In genomic region chrX:14765737-14766253, dm6 we compare ENCODE assay signal across 1 fruit fly cellular context.
TF ChIP-seq lines count a peak whose summit lies in the region.

Gene CG15890, minus strand, starts transcription at chrX:14765787.

TF ChIP-seq in whole organism, embryonic, 481 proteins besides CTCF, POLR2A, EP300 and RAD21 (continued from another document and continues in another):
- peak; percentile 28 for TF ChIP-seq CG12071 (GFP tag; optimal IDR thresholded peaks at IDR 0.05; lab: Kevin White, UChicago)
- TF ChIP-seq CG18262 (tag; optimal IDR thresholded peaks at IDR 0.05; lab: Kevin White, UChicago): peak; percentile 79
- TF ChIP-seq Hsf (GFP tag; optimal IDR thresholded peaks at IDR 0.05; lab: Kevin White, UChicago): peak; percentile 64
- TF ChIP-seq nau (GFP tag; optimal IDR thresholded peaks at IDR 0.05; lab: Kevin White, UChicago): peak; percentile 64
- peak; percentile 69 for TF ChIP-seq HHEX (GFP tag; optimal IDR thresholded peaks at IDR 0.05; lab: Kevin White, UChicago)
- TF ChIP-seq cwo (GFP tag; optimal IDR thresholded peaks at IDR 0.05; lab: Kevin White, UChicago): peak; percentile 50
- peak; percentile 58; the same call in 1 of the 3 replicates for TF ChIP-seq CG11695 (GFP tag; IDR thresholded peaks at IDR 0.05; lab: Robert Waterston, UW)
- TF ChIP-seq ash1 (GFP tag; optimal IDR thresholded peaks at IDR 0.05; lab: Kevin White, UChicago): no peak
- peak; percentile 21 for TF ChIP-seq CG1233 (GFP tag; optimal IDR thresholded peaks at IDR 0.05; lab: Kevin White, UChicago)
- TF ChIP-seq chn (GFP tag; optimal IDR thresholded peaks at IDR 0.05; lab: Kevin White, UChicago): peak; percentile 36
- peak; percentile 12 for TF ChIP-seq CG9817 (tag; optimal IDR thresholded peaks at IDR 0.05; lab: Kevin White, UChicago)
- TF ChIP-seq gcm2 (GFP tag; optimal IDR thresholded peaks at IDR 0.05; lab: Kevin White, UChicago): peak; percentile 13
- TF ChIP-seq lilli (GFP tag; optimal IDR thresholded peaks at IDR 0.05; lab: Kevin White, UChicago): peak; percentile 19
- no peak for TF ChIP-seq CG18764 (GFP tag; optimal IDR thresholded peaks at IDR 0.05; lab: Kevin White, UChicago)
- TF ChIP-seq CG9727 (GFP tag; optimal IDR thresholded peaks at IDR 0.05; lab: Kevin White, UChicago): peak; percentile 63
- TF ChIP-seq CG10462 (GFP tag; optimal IDR thresholded peaks at IDR 0.05; lab: Kevin White, UChicago): peak; percentile 18
- peak; percentile 30 for TF ChIP-seq CG10654 (GFP tag; optimal IDR thresholded peaks at IDR 0.05; lab: Kevin White, UChicago)
- peak; percentile 8; the same call in 1 of the 2 replicates for TF ChIP-seq ranshi (GFP tag; IDR thresholded peaks at IDR 0.05; lab: Robert Waterston, UW)
- peak; percentile 51 for TF ChIP-seq org-1 (GFP tag; optimal IDR thresholded peaks at IDR 0.05; lab: Kevin White, UChicago)
- 0 out of 2 replicates have a peak, but pooled peaks have one; percentile 31 for TF ChIP-seq sisA (GFP tag; IDR thresholded peaks at IDR 0.05; lab: Robert Waterston, UW)
- peak; percentile 65 for TF ChIP-seq dysf (GFP tag; IDR thresholded peaks at IDR 0.05; lab: Robert Waterston, UW)
- no peak for TF ChIP-seq pros (GFP tag; optimal IDR thresholded peaks at IDR 0.05; lab: Kevin White, UChicago)
- TF ChIP-seq gem (tag; optimal IDR thresholded peaks at IDR 0.05; lab: Kevin White, UChicago): peak; percentile 86
- 0 out of 2 replicates have a peak, but pooled peaks have one; percentile 23 for TF ChIP-seq slbo (GFP tag; IDR thresholded peaks at IDR 0.05; lab: Robert Waterston, UW)
- TF ChIP-seq al (GFP tag; IDR thresholded peaks at IDR 0.05; lab: Robert Waterston, UW): peak; percentile 15; the same call in 1 of the 2 replicates
- peak; percentile 0 for TF ChIP-seq CG3163 (GFP tag; optimal IDR thresholded peaks at IDR 0.05; lab: Kevin White, UChicago)
- TF ChIP-seq CG8359 (GFP tag; optimal IDR thresholded peaks at IDR 0.05; lab: Kevin White, UChicago; ENCODE audit: borderline replicate concordance): peak; percentile 9
- TF ChIP-seq CG11085 (GFP tag; IDR thresholded peaks at IDR 0.05; lab: Robert Waterston, UW): no peak
- TF ChIP-seq CG12942 (GFP tag; optimal IDR thresholded peaks at IDR 0.05; lab: Kevin White, UChicago): peak; percentile 10
- TF ChIP-seq gsb-n (tag; optimal IDR thresholded peaks at IDR 0.05; lab: Kevin White, UChicago): peak; percentile 54
- peak; percentile 4 for TF ChIP-seq CG4282 (GFP tag; optimal IDR thresholded peaks at IDR 0.05; lab: Kevin White, UChicago)
- peak; percentile 57 for TF ChIP-seq CG17385 (GFP tag; optimal IDR thresholded peaks at IDR 0.05; lab: Kevin White, UChicago)
- no peak for TF ChIP-seq trh (GFP tag; optimal IDR thresholded peaks at IDR 0.05; lab: Kevin White, UChicago)
- TF ChIP-seq CG30403 (GFP tag; optimal IDR thresholded peaks at IDR 0.05; lab: Kevin White, UChicago): peak; percentile 75
- TF ChIP-seq CG12155 (GFP tag; optimal IDR thresholded peaks at IDR 0.05; lab: Kevin White, UChicago): peak; percentile 4
- TF ChIP-seq sug (tag; optimal IDR thresholded peaks at IDR 0.05; lab: Kevin White, UChicago): peak; percentile 28
- TF ChIP-seq CG16815 (GFP tag; optimal IDR thresholded peaks at IDR 0.05; lab: Kevin White, UChicago): peak; percentile 40
- peak; percentile 73 for TF ChIP-seq CG15269 (tag; optimal IDR thresholded peaks at IDR 0.05; lab: Kevin White, UChicago)
- TF ChIP-seq CG12391 (tag; optimal IDR thresholded peaks at IDR 0.05; lab: Kevin White, UChicago): peak; percentile 68
- TF ChIP-seq CG1529 (GFP tag; optimal IDR thresholded peaks at IDR 0.05; lab: Kevin White, UChicago): peak; percentile 59
- TF ChIP-seq Atf6 (GFP tag; IDR thresholded peaks at IDR 0.05; lab: Robert Waterston, UW): peak; percentile 57; the same call in 1 of the 2 replicates
- TF ChIP-seq CG7556 (GFP tag; optimal IDR thresholded peaks at IDR 0.05; lab: Kevin White, UChicago): peak; percentile 83
- peak; percentile 18 to 51 for TF ChIP-seq dpn (GFP tag; optimal IDR thresholded peaks at IDR 0.05; lab: Kevin White, UChicago)
- TF ChIP-seq crp (GFP tag; optimal IDR thresholded peaks at IDR 0.05; lab: Kevin White, UChicago): no peak
- TF ChIP-seq Trl (optimal IDR thresholded peaks at IDR 0.05; lab: Kevin White, UChicago): no peak
- no peak for TF ChIP-seq Trl (GFP tag; optimal IDR thresholded peaks at IDR 0.05; lab: Kevin White, UChicago)
- no peak for TF ChIP-seq fd102C (GFP tag; optimal IDR thresholded peaks at IDR 0.05; lab: Kevin White, UChicago)
- TF ChIP-seq CG1603 (tag; optimal IDR thresholded peaks at IDR 0.05; lab: Kevin White, UChicago): peak; percentile 12
- 0 out of 2 replicates have a peak, but pooled peaks have one; percentile 11 for TF ChIP-seq stc (GFP tag; IDR thresholded peaks at IDR 0.05; lab: Robert Waterston, UW)
- 0 out of 2 replicates have a peak, but pooled peaks have one; percentile 34 for TF ChIP-seq NFAT (GFP tag; IDR thresholded peaks at IDR 0.05; lab: Robert Waterston, UW)
- 0 out of 2 replicates have a peak, but pooled peaks have one; percentile 11 for TF ChIP-seq onecut (GFP tag; IDR thresholded peaks at IDR 0.05; lab: Robert Waterston, UW)
- peak in 1 of 3 experiments; percentile 65 for TF ChIP-seq lola (GFP tag; optimal IDR thresholded peaks at IDR 0.05; lab: Kevin White, UChicago)
- peak; percentile 53 for TF ChIP-seq Six4 (GFP tag; optimal IDR thresholded peaks at IDR 0.05; lab: Kevin White, UChicago)
- peak; percentile 8 for TF ChIP-seq CG6854 (GFP tag; optimal IDR thresholded peaks at IDR 0.05; lab: Kevin White, UChicago)
- peak in 1 of 2 experiments; percentile 62 for TF ChIP-seq eve (GFP tag; optimal IDR thresholded peaks at IDR 0.05; lab: Kevin White, UChicago)
- peak; percentile 71 for TF ChIP-seq CG3281 (GFP tag; optimal IDR thresholded peaks at IDR 0.05; lab: Kevin White, UChicago)
- peak; percentile 39 for TF ChIP-seq tio (GFP tag; optimal IDR thresholded peaks at IDR 0.05; lab: Kevin White, UChicago)
- TF ChIP-seq Nf-YC (tag; optimal IDR thresholded peaks at IDR 0.05; lab: Kevin White, UChicago): peak; percentile 39
- peak; percentile 72 for TF ChIP-seq grau (tag; optimal IDR thresholded peaks at IDR 0.05; lab: Kevin White, UChicago)
- TF ChIP-seq HLH54F (GFP tag; optimal IDR thresholded peaks at IDR 0.05; lab: Kevin White, UChicago): peak; percentile 21
- no peak for TF ChIP-seq chinmo (GFP tag; IDR thresholded peaks at IDR 0.05; lab: Robert Waterston, UW; ENCODE audit: partially characterized antibody)
- no peak for TF ChIP-seq slou (GFP tag; optimal IDR thresholded peaks at IDR 0.05; lab: Kevin White, UChicago)
- TF ChIP-seq CG10267 (tag; optimal IDR thresholded peaks at IDR 0.05; lab: Kevin White, UChicago): peak; percentile 50
- peak; percentile 34 for TF ChIP-seq CG6654 (GFP tag; optimal IDR thresholded peaks at IDR 0.05; lab: Kevin White, UChicago)
- TF ChIP-seq CG15601 (tag; optimal IDR thresholded peaks at IDR 0.05; lab: Kevin White, UChicago): peak; percentile 14
- TF ChIP-seq CG15011 (GFP tag; optimal IDR thresholded peaks at IDR 0.05; lab: Kevin White, UChicago): peak; percentile 47
- TF ChIP-seq CG15514 (GFP tag; optimal IDR thresholded peaks at IDR 0.05; lab: Kevin White, UChicago): peak; percentile 27
- TF ChIP-seq sd (tag; optimal IDR thresholded peaks at IDR 0.05; lab: Kevin White, UChicago): peak; percentile 4
- peak; percentile 71 for TF ChIP-seq Abd-B (GFP tag; optimal IDR thresholded peaks at IDR 0.05; lab: Kevin White, UChicago)
- no peak for TF ChIP-seq MTF-1 (GFP tag; optimal IDR thresholded peaks at IDR 0.05; lab: Kevin White, UChicago; ENCODE audit: borderline replicate concordance)
- TF ChIP-seq chif (GFP tag; optimal IDR thresholded peaks at IDR 0.05; lab: Kevin White, UChicago): peak; percentile 28 to 38
- peak; percentile 77 for TF ChIP-seq phol (tag; optimal IDR thresholded peaks at IDR 0.05; lab: Kevin White, UChicago)
- no peak for TF ChIP-seq run (tag; optimal IDR thresholded peaks at IDR 0.05; lab: Kevin White, UChicago)
- TF ChIP-seq CHES-1-like (GFP tag; optimal IDR thresholded peaks at IDR 0.05; lab: Kevin White, UChicago): no peak
- TF ChIP-seq Bgb (GFP tag; IDR thresholded peaks at IDR 0.05; lab: Robert Waterston, UW; ENCODE audit: partially characterized antibody): no peak
- no peak for TF ChIP-seq NC2β (GFP tag; optimal IDR thresholded peaks at IDR 0.05; lab: Kevin White, UChicago)
- no peak for TF ChIP-seq CG6791 (GFP tag; IDR thresholded peaks at IDR 0.05; lab: Robert Waterston, UW; ENCODE audit: partially characterized antibody)
- peak; percentile 84 for TF ChIP-seq Sox100B (GFP tag; optimal IDR thresholded peaks at IDR 0.05; lab: Kevin White, UChicago)
- TF ChIP-seq Xrp1 (GFP tag; IDR thresholded peaks at IDR 0.05; lab: Robert Waterston, UW): peak; percentile 36; the same call in 1 of the 2 replicates
- TF ChIP-seq corto (GFP tag; optimal IDR thresholded peaks at IDR 0.05; lab: Kevin White, UChicago): no peak
- 0 out of 2 replicates have a peak, but pooled peaks have one; percentile 31 for TF ChIP-seq seq (GFP tag; IDR thresholded peaks at IDR 0.05; lab: Robert Waterston, UW)
- TF ChIP-seq PHDP (tag; optimal IDR thresholded peaks at IDR 0.05; lab: Kevin White, UChicago): peak; percentile 73
- no peak for TF ChIP-seq inv (GFP tag; IDR thresholded peaks at IDR 0.05; lab: Robert Waterston, UW; ENCODE audit: partially characterized antibody)
- peak; percentile 16 for TF ChIP-seq CG10274 (GFP tag; optimal IDR thresholded peaks at IDR 0.05; lab: Kevin White, UChicago)
- no peak for TF ChIP-seq aop (GFP tag; IDR thresholded peaks at IDR 0.05; lab: Robert Waterston, UW)
- TF ChIP-seq trem (tag; optimal IDR thresholded peaks at IDR 0.05; lab: Kevin White, UChicago): peak; percentile 38
- peak; percentile 32 for TF ChIP-seq CG4707 (GFP tag; optimal IDR thresholded peaks at IDR 0.05; lab: Kevin White, UChicago)
- peak; percentile 23 for TF ChIP-seq twi (tag; optimal IDR thresholded peaks at IDR 0.05; lab: Kevin White, UChicago)
- TF ChIP-seq CG33557 (GFP tag; optimal IDR thresholded peaks at IDR 0.05; lab: Kevin White, UChicago): peak; percentile 10
- TF ChIP-seq Hr78 (GFP tag; optimal IDR thresholded peaks at IDR 0.05; lab: Kevin White, UChicago): no peak
- TF ChIP-seq Med (GFP tag; lab: Kevin White, UChicago): peak; percentile 83
- no peak for TF ChIP-seq Poxn (GFP tag; IDR thresholded peaks at IDR 0.05; lab: Robert Waterston, UW)
- TF ChIP-seq jing (GFP tag; optimal IDR thresholded peaks at IDR 0.05; lab: Kevin White, UChicago): peak; percentile 44
- peak; percentile 72 for TF ChIP-seq CG13424 (tag; optimal IDR thresholded peaks at IDR 0.05; lab: Kevin White, UChicago)
- TF ChIP-seq klu (GFP tag; IDR thresholded peaks at IDR 0.05; lab: Robert Waterston, UW): 0 out of 2 replicates have a peak, but pooled peaks have one; percentile 32
- TF ChIP-seq lov (optimal IDR thresholded peaks at IDR 0.05; lab: Kevin White, UChicago): no peak
- TF ChIP-seq lov (GFP tag; IDR thresholded peaks at IDR 0.05; lab: Robert Waterston, UW): no peak
- no peak for TF ChIP-seq Doc2 (GFP tag; IDR thresholded peaks at IDR 0.05; lab: Robert Waterston, UW)
- no peak for TF ChIP-seq CG43689 (GFP tag; IDR thresholded peaks at IDR 0.05; lab: Robert Waterston, UW)
- no peak for TF ChIP-seq kay (GFP tag; optimal IDR thresholded peaks at IDR 0.05; lab: Kevin White, UChicago)
- TF ChIP-seq CG2120 (GFP tag; optimal IDR thresholded peaks at IDR 0.05; lab: Kevin White, UChicago): peak; percentile 51
- TF ChIP-seq Dll (GFP tag; IDR thresholded peaks at IDR 0.05; lab: Robert Waterston, UW; ENCODE audit: partially characterized antibody): no peak
- TF ChIP-seq Jarid2 (GFP tag; optimal IDR thresholded peaks at IDR 0.05; lab: Kevin White, UChicago): peak; percentile 11
- TF ChIP-seq ind (GFP tag; optimal IDR thresholded peaks at IDR 0.05; lab: Kevin White, UChicago): peak; percentile 54
- TF ChIP-seq Blimp-1 (GFP tag; optimal IDR thresholded peaks at IDR 0.05; lab: Kevin White, UChicago): peak; percentile 68
- TF ChIP-seq sens (GFP tag; lab: Kevin White, UChicago): peak; percentile 87
- peak; percentile 59 for TF ChIP-seq CG12104 (GFP tag; optimal IDR thresholded peaks at IDR 0.05; lab: Kevin White, UChicago)
- TF ChIP-seq caup (GFP tag; optimal IDR thresholded peaks at IDR 0.05; lab: Kevin White, UChicago; ENCODE audit: severe bottlenecking): peak; percentile 45
- TF ChIP-seq Aef1 (GFP tag; IDR thresholded peaks at IDR 0.05; lab: Robert Waterston, UW): no peak
- TF ChIP-seq CG34422 (GFP tag; IDR thresholded peaks at IDR 0.05; lab: Robert Waterston, UW): 0 out of 3 replicates have a peak, but pooled peaks have one; percentile 7
- no peak for TF ChIP-seq CG9932 (GFP tag; IDR thresholded peaks at IDR 0.05; lab: Robert Waterston, UW)
- TF ChIP-seq Mes4 (GFP tag; optimal IDR thresholded peaks at IDR 0.05; lab: Kevin White, UChicago): peak; percentile 46
- TF ChIP-seq Fer1 (GFP tag; optimal IDR thresholded peaks at IDR 0.05; lab: Kevin White, UChicago): peak; percentile 57
- peak; percentile 0 for TF ChIP-seq NfI (GFP tag; optimal IDR thresholded peaks at IDR 0.05; lab: Kevin White, UChicago)
- TF ChIP-seq Hr51 (GFP tag; optimal IDR thresholded peaks at IDR 0.05; lab: Kevin White, UChicago): peak in 1 of 2 experiments; percentile 85
- TF ChIP-seq tin (GFP tag; optimal IDR thresholded peaks at IDR 0.05; lab: Kevin White, UChicago): peak; percentile 35
- TF ChIP-seq CG7839 (tag; optimal IDR thresholded peaks at IDR 0.05; lab: Kevin White, UChicago): peak; percentile 74
- TF ChIP-seq CG13296 (GFP tag; optimal IDR thresholded peaks at IDR 0.05; lab: Kevin White, UChicago): peak; percentile 43
- TF ChIP-seq jigr1 (GFP tag; IDR thresholded peaks at IDR 0.05; lab: Robert Waterston, UW): no peak
- TF ChIP-seq Asciz (GFP tag; optimal IDR thresholded peaks at IDR 0.05; lab: Kevin White, UChicago): peak; percentile 40
- peak; percentile 63 for TF ChIP-seq CG18599 (GFP tag; optimal IDR thresholded peaks at IDR 0.05; lab: Kevin White, UChicago)
- TF ChIP-seq odd (GFP tag; optimal IDR thresholded peaks at IDR 0.05; lab: Kevin White, UChicago): peak; percentile 56
- no peak for TF ChIP-seq CG3838 (GFP tag; optimal IDR thresholded peaks at IDR 0.05; lab: Kevin White, UChicago)
- TF ChIP-seq unpg (GFP tag; optimal IDR thresholded peaks at IDR 0.05; lab: Kevin White, UChicago): peak; percentile 47
- TF ChIP-seq lab (GFP tag; optimal IDR thresholded peaks at IDR 0.05; lab: Kevin White, UChicago): peak; percentile 72
- peak; percentile 66 for TF ChIP-seq row (GFP tag; IDR thresholded peaks at IDR 0.05; lab: Robert Waterston, UW)
- TF ChIP-seq tup (GFP tag; optimal IDR thresholded peaks at IDR 0.05; lab: Kevin White, UChicago): no peak
- 0 out of 2 replicates have a peak, but pooled peaks have one; percentile 7 for TF ChIP-seq ssp (GFP tag; IDR thresholded peaks at IDR 0.05; lab: Robert Waterston, UW)
- no peak for TF ChIP-seq D19B (GFP tag; optimal IDR thresholded peaks at IDR 0.05; lab: Kevin White, UChicago)
